In the genomic region with DNA sequence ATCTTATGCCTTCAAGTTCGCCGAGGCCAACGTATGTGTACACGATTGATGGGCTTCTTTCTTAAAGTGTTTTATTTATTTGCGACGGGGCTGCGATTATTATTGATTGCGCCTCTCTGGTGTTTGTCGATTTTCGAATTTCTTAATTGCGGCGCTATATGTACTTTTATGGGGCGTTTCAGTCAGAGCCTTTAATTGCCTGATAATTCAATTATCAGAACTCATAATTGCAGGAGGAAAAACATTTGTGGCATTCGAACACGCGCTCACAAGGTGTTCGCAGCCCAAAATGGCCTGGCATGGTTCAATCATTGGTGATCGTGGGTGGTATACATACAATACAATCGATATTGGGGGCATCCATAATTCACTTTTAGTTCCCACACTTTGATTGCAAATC, we compare ENCODE assay signal across 3 fruit fly cellular contexts.
TF ChIP-seq lines count a peak whose summit lies in the region.

No protein-coding gene starts in this region.

- TF ChIP-seq CTCF in whole organism, embryonic (GFP tag; optimal IDR thresholded peaks at IDR 0.05; lab: Kevin White, UChicago), result no peak

TF ChIP-seq in whole organism, embryonic, 481 proteins besides CTCF, POLR2A, EP300 and RAD21:
- peak; percentile 43 for TF ChIP-seq exex (tag; optimal IDR thresholded peaks at IDR 0.05; lab: Kevin White, UChicago)
- peak; percentile 50 for TF ChIP-seq sug (tag; optimal IDR thresholded peaks at IDR 0.05; lab: Kevin White, UChicago)
- no peak for TF ChIP-seq CG14441 (GFP tag; IDR thresholded peaks at IDR 0.05; lab: Robert Waterston, UW)
- TF ChIP-seq lab (GFP tag; optimal IDR thresholded peaks at IDR 0.05; lab: Kevin White, UChicago), result peak; percentile 60

TF ChIP-seq in whole organism, prepupa, 60 proteins besides CTCF, POLR2A, EP300 and RAD21:
- TF ChIP-seq fd85E (GFP tag; optimal IDR thresholded peaks at IDR 0.05; lab: Kevin White, UChicago), result no peak
- peak; percentile 52 for TF ChIP-seq Eip93F (GFP tag; optimal IDR thresholded peaks at IDR 0.05; lab: Kevin White, UChicago)

TF ChIP-seq in whole organism, wandering third instar larva, 38 proteins besides CTCF, POLR2A, EP300 and RAD21:
- TF ChIP-seq CrebA (GFP tag; optimal IDR thresholded peaks at IDR 0.05; lab: Kevin White, UChicago; ENCODE audit: borderline replicate concordance) (no peak), Rel (GFP tag; optimal IDR thresholded peaks at IDR 0.05; lab: Kevin White, UChicago) (no peak), Rel (tag; optimal IDR thresholded peaks at IDR 0.05; lab: Kevin White, UChicago) (peak; percentile 37)
TF ChIP-seq in whole organism, wandering third instar larva: peak in this region for 1.
